Fruit fly (Drosophila melanogaster) whole organism, wandering third instar larva: ENCODE measurements around the gene Rpn1.
A peak's percentile ranks its signal among the peaks of the same experiment; 100 is the strongest.

Source experiments
- Abd-B ChIP-seq: fragments of >200 bp; optimal IDR thresholded peaks from 2 replicates; lab custom pipeline; 2017; ENCODE audit warnings: missing biosample characterization, missing genetic modification characterization
- CG32264 ChIP-seq: fragments of 200-800 bp; sonication (Bioruptor generic); optimal IDR thresholded peaks from 2 replicates; lab custom pipeline; 2016; ENCODE audit warnings: missing biosample characterization, missing genetic modification characterization
- CG9705 ChIP-seq: fragments of 200-800 bp; sonication (Bioruptor generic); optimal IDR thresholded peaks from 2 replicates; lab custom pipeline; 2018; ENCODE audit warnings: missing biosample characterization, mild to moderate bottlenecking, missing genetic modification characterization
- CrebA ChIP-seq: fragments of 200-800 bp; sonication (Bioruptor generic); optimal IDR thresholded peaks from 2 replicates; lab custom pipeline; 2016; ENCODE audit warnings: missing biosample characterization, mild to moderate bottlenecking, missing genetic modification characterization, borderline replicate concordance
- Dfd ChIP-seq: fragments of >200 bp; optimal IDR thresholded peaks from 2 replicates; lab custom pipeline; 2017; ENCODE audit warnings: missing biosample characterization, missing genetic modification characterization
- Dif ChIP-seq: fragments of 200-275, 200-300 bp; sonication (Bioruptor generic); optimal IDR thresholded peaks from 2 replicates; lab custom pipeline; 2018; ENCODE audit warnings: missing biosample characterization, missing genetic modification characterization; ENCODE audit not compliant: partially characterized antibody
- HLH106 ChIP-seq: fragments of 200-800 bp; optimal IDR thresholded peaks from 3 replicates; lab custom pipeline; 2019; ENCODE audit warnings: missing biosample characterization, mild to moderate bottlenecking, missing genetic modification characterization, moderate library complexity
- Hnf4 ChIP-seq: fragments of 200-800 bp; sonication (Bioruptor generic); optimal IDR thresholded peaks from 2 replicates; lab custom pipeline; 2016; ENCODE audit warnings: missing biosample characterization, mild to moderate bottlenecking, missing genetic modification characterization
- Hr78 ChIP-seq: fragments of >200 bp; optimal IDR thresholded peaks from 2 replicates; lab custom pipeline; 2017; ENCODE audit warnings: missing biosample characterization, missing genetic modification characterization
- Hr83 ChIP-seq: fragments of 200-300 bp; sonication (Bioruptor generic); optimal IDR thresholded peaks from 2 replicates; lab custom pipeline; 2016; ENCODE audit warnings: missing biosample characterization, mild to moderate bottlenecking, missing genetic modification characterization, moderate library complexity; ENCODE audit not compliant: poor library complexity, severe bottlenecking
- Jra ChIP-seq: sonication (Bioruptor generic); optimal IDR thresholded peaks from 2 replicates; lab custom pipeline; 2016; ENCODE audit warnings: missing biosample characterization, missing genetic modification characterization
- Mio ChIP-seq: sonication (Bioruptor generic); optimal IDR thresholded peaks from 2 replicates; lab custom pipeline; 2016; ENCODE audit warnings: missing biosample characterization, missing genetic modification characterization
- Myc ChIP-seq: fragments of >200 bp; optimal IDR thresholded peaks from 2 replicates; lab custom pipeline; 2017
- N ChIP-seq: fragments of >200 bp; optimal IDR thresholded peaks from 2 replicates; lab custom pipeline; 2018; ENCODE audit warnings: missing biosample characterization, missing external identifiers, missing genetic modification characterization
- OdsH ChIP-seq: fragments of 200-800 bp; sonication (Bioruptor generic); optimal IDR thresholded peaks from 2 replicates; lab custom pipeline; 2016; ENCODE audit warnings: missing biosample characterization, mild to moderate bottlenecking, missing genetic modification characterization
- Rel ChIP-seq, 2 experiments: fragments of 200-800 bp; sonication (Bioruptor generic) in 1 of 2; optimal IDR thresholded peaks; 2 replicates in 1 of 2; 3 replicates in 1 of 2; lab custom pipeline; 2016 to 2019; ENCODE audit warnings: mild to moderate bottlenecking in 2 of 2, missing biosample characterization in 2 of 2, missing genetic modification characterization in 2 of 2, moderate library complexity in 1 of 2
- Sp1 ChIP-seq: fragments of 200-800 bp; sonication (Bioruptor generic); optimal IDR thresholded peaks from 3 replicates; lab custom pipeline; 2019; ENCODE audit warnings: missing biosample characterization, mild to moderate bottlenecking, missing genetic modification characterization, moderate library complexity
- Vsx2 ChIP-seq: fragments of 200-300, 225-300 bp; sonication (Bioruptor generic); optimal IDR thresholded peaks from 2 replicates; lab custom pipeline; 2018; ENCODE audit warnings: missing biosample characterization, missing genetic modification characterization; ENCODE audit not compliant: partially characterized antibody
- br ChIP-seq: fragments of 200-800 bp; sonication (Bioruptor generic); optimal IDR thresholded peaks from 2 replicates; lab custom pipeline; 2016; ENCODE audit warnings: missing biosample characterization, missing genetic modification characterization
- dmrt93B ChIP-seq: fragments of 200-800 bp; sonication (Bioruptor generic); optimal IDR thresholded peaks from 2 replicates; lab custom pipeline; 2018; ENCODE audit warnings: missing biosample characterization, mild to moderate bottlenecking, missing genetic modification characterization
- dsf ChIP-seq: sonication (Bioruptor generic); optimal IDR thresholded peaks from 2 replicates; lab custom pipeline; 2016; ENCODE audit warnings: missing biosample characterization, missing genetic modification characterization, borderline replicate concordance
- ey ChIP-seq: fragments of 200-800 bp; sonication (Bioruptor generic); optimal IDR thresholded peaks from 2 replicates; lab custom pipeline; 2016; ENCODE audit warnings: missing biosample characterization, missing genetic modification characterization
- foxo ChIP-seq, 2 experiments: fragments of 200-800 bp; sonication (Bioruptor generic); optimal IDR thresholded peaks; 2 replicates in 1 of 2; 3 replicates in 1 of 2; lab custom pipeline; 2016 to 2017; ENCODE audit warnings: missing biosample characterization in 2 of 2, missing genetic modification characterization in 2 of 2
- fru ChIP-seq: fragments of 200-800 bp; sonication (Bioruptor generic); optimal IDR thresholded peaks from 3 replicates; lab custom pipeline; 2016; ENCODE audit warnings: missing biosample characterization, mild to moderate bottlenecking, missing genetic modification characterization
- h ChIP-seq: fragments of 200-800 bp; sonication (Bioruptor generic); optimal IDR thresholded peaks from 3 replicates; lab custom pipeline; 2016; ENCODE audit warnings: missing biosample characterization, mild to moderate bottlenecking, missing genetic modification characterization
- jim ChIP-seq: fragments of 175-275, 200-325 bp; sonication (Bioruptor generic); optimal IDR thresholded peaks from 2 replicates; lab custom pipeline; 2016; ENCODE audit warnings: missing biosample characterization, mild to moderate bottlenecking, missing genetic modification characterization
- pan ChIP-seq: fragments of >200 bp; optimal IDR thresholded peaks from 2 replicates; lab custom pipeline; 2017
- psq ChIP-seq: fragments of 200-800 bp; sonication (Bioruptor generic); optimal IDR thresholded peaks from 3 replicates; lab custom pipeline; 2017; ENCODE audit warnings: missing biosample characterization, mild to moderate bottlenecking, missing genetic modification characterization, moderate library complexity
- rgr ChIP-seq: fragments of 200-800 bp; sonication (Bioruptor generic); optimal IDR thresholded peaks from 3 replicates; lab custom pipeline; 2016; ENCODE audit warnings: missing biosample characterization, mild to moderate bottlenecking, missing genetic modification characterization
- sage ChIP-seq: fragments of 200-800 bp; sonication (Bioruptor generic); optimal IDR thresholded peaks from 2 replicates; lab custom pipeline; 2016; ENCODE audit warnings: missing biosample characterization, mild to moderate bottlenecking, missing genetic modification characterization
- sv ChIP-seq: fragments of 200-800 bp; sonication (Bioruptor generic); optimal IDR thresholded peaks from 3 replicates; lab custom pipeline; 2016; ENCODE audit warnings: missing biosample characterization, missing genetic modification characterization
- tai ChIP-seq: sonication (Bioruptor generic); optimal IDR thresholded peaks from 2 replicates; lab custom pipeline; 2016; ENCODE audit warnings: missing biosample characterization, missing genetic modification characterization
- woc ChIP-seq: sonication (Bioruptor generic); optimal IDR thresholded peaks from 2 replicates; lab custom pipeline; 2016; ENCODE audit warnings: missing biosample characterization, mild to moderate bottlenecking, missing genetic modification characterization

The Rpn1 gene

DNA sequence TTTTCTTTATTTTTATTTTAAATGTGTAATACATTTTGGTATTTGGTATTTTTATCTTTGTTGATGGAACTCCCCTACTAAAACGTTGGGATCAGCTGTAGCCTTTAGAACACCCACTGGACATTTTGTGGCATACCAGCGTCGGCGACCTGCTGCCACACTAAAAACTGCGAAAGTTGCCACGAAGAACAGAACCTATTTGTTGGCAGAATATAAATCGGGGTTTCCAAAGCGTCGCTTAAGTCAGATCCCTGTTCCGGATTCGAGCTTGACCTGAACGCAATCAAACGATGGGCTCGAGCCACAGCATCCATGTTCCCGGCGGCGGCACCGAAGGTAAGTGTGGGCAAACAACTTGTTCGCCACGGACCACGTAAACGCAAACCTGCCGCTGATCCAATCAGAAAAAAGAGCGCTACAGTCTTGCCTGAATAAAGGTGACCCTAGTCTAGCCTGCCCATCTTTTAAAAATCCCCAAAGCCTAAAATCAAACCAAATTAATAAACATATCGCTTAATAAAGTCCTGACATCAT is 10.0 kb downstream of the Rpn1 start, which contains the start of gene Grasp65:
TSS of gene Grasp65 (plus strand) at position 173 of the 534 bp plus-strand sequence.
- TF ChIP-seq Sp1 (GFP tag; lab: Kevin White, UChicago) (peak; percentile 53), Abd-B (no peak), Hr83 (GFP tag; lab: Kevin White, UChicago) (no peak), N (GFP tag; lab: Kevin White, UChicago) (no peak), Rel (GFP tag; optimal IDR thresholded peaks at IDR 0.05; lab: Kevin White, UChicago) (no peak), Rel (tag; optimal IDR thresholded peaks at IDR 0.05; lab: Kevin White, UChicago) (peak; percentile 84)

DNA sequence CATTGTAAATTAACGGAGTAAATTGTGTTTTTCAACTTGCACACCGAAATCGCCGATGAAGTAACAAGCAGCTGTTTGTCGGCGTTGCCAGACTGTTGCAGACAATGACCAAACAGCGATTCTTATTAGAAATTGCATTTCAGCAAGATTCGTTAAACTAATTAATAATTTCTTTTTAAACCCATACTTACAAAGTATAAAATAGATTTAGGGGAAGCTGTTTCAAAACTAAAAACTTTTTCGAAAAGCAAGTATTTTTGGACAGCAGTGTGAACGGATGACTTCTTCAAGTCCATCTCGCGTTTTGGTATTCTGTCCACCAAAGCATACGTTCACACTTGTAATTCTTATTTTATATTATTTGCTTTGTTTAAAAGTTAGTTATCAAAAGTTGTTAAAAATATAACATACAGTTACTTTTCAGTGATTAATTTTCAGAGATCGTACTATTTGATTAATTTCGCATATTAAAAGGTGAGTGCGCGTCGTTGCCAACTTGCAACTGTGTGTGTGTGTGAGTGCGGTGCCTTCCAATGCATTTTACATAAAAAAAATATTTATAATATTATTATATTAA is 13.7 kb downstream of the Rpn1 start, which contains the start of the genes CG8004 and RhoGDI:
TSS of gene CG8004 (minus strand) at position 74 of the 577 bp plus-strand sequence.
TSS of gene RhoGDI (plus strand) at position 309 of the 577 bp plus-strand sequence.
- TF ChIP-seq pan (lab: Kevin White, UChicago) (no peak), rgr (GFP tag; lab: Kevin White, UChicago) (peak; percentile 62), CG9705 (GFP tag; lab: Kevin White, UChicago) (peak; percentile 42), ey (peak; percentile 70), h (GFP tag; lab: Kevin White, UChicago) (peak; percentile 69), Hr83 (GFP tag; lab: Kevin White, UChicago) (peak; percentile 44), Hnf4 (GFP tag; lab: Kevin White, UChicago) (peak; percentile 79), HLH106 (tag; lab: Kevin White, UChicago) (peak; percentile 58), Mio (no peak), psq (peak; percentile 23), foxo (GFP tag; optimal IDR thresholded peaks at IDR 0.05; lab: Kevin White, UChicago) (peak in 1 of 2 experiments; percentile 75), woc (GFP tag; lab: Kevin White, UChicago) (peak; percentile 12), Jra (GFP tag; lab: Kevin White, UChicago) (no peak), OdsH (peak; percentile 45), Dfd (no peak), fru (GFP tag; lab: Kevin White, UChicago) (peak; percentile 84), Hr78 (GFP tag; lab: Kevin White, UChicago) (no peak), sage (no peak), br (GFP tag; lab: Kevin White, UChicago) (peak; percentile 12), dmrt93B (GFP tag; lab: Kevin White, UChicago) (no peak), tai (no peak), CrebA (GFP tag; lab: Kevin White, UChicago) (no peak), Rel (GFP tag; optimal IDR thresholded peaks at IDR 0.05; lab: Kevin White, UChicago) (no peak), Rel (tag; optimal IDR thresholded peaks at IDR 0.05; lab: Kevin White, UChicago) (peak; percentile 36), CG32264 (GFP tag; lab: Kevin White, UChicago) (peak; percentile 52), Sp1 (GFP tag; lab: Kevin White, UChicago) (peak; percentile 28), sv (GFP tag; lab: Kevin White, UChicago) (peak; percentile 78)

DNA sequence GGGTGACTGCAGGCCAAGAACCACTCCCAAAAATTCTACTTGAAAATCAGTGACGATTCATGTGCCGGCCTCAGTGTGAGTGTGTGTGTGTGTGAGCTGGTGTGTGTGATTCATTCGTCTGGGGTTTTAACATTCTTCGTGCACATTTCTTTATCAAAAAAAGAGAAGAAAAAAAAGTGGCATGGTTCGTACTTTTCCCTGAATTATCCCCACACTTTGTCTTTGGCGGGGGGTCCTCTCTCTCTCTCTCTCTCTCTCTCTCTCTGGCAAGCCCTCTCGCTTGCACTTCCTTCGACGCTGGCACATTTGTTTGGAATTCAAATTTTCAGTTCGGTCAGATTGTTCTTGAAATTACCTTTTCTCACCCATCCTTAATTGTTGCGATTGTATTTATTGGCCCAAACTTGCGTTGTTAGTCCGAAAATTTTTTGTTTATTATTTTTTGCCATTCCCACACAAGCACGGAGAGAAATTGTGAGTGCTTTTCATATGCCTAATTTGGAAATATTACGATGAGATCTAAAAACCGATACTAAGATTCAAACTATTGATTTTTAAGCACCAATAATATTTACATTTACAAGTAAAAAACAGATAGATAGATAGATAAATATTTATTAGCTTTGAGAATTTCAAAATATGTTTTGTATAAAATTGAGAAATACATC is 14.3 kb downstream of the Rpn1 start:
- TF ChIP-seq Dfd (peak; percentile 18), psq (peak; percentile 23), dmrt93B (GFP tag; lab: Kevin White, UChicago) (no peak), CG32264 (GFP tag; lab: Kevin White, UChicago) (no peak), woc (GFP tag; lab: Kevin White, UChicago) (peak; percentile 42), Rel (GFP tag; optimal IDR thresholded peaks at IDR 0.05; lab: Kevin White, UChicago) (no peak), Rel (tag; optimal IDR thresholded peaks at IDR 0.05; lab: Kevin White, UChicago) (peak; percentile 84), ey (peak; percentile 10), OdsH (peak; percentile 20), Vsx2 (GFP tag; lab: Kevin White, UChicago) (no peak), Abd-B (no peak), Hr83 (GFP tag; lab: Kevin White, UChicago) (no peak), fru (GFP tag; lab: Kevin White, UChicago) (peak; percentile 7), rgr (GFP tag; lab: Kevin White, UChicago) (peak; percentile 35), Sp1 (GFP tag; lab: Kevin White, UChicago) (no peak), h (GFP tag; lab: Kevin White, UChicago) (peak; percentile 39), Dif (GFP tag; lab: Kevin White, UChicago) (peak; percentile 47), sage (no peak), dsf (no peak), sv (GFP tag; lab: Kevin White, UChicago) (no peak), jim (GFP tag; lab: Kevin White, UChicago) (peak; percentile 20), Myc (no peak), CrebA (GFP tag; lab: Kevin White, UChicago) (no peak), CG9705 (GFP tag; lab: Kevin White, UChicago) (no peak), Hnf4 (GFP tag; lab: Kevin White, UChicago) (no peak), HLH106 (tag; lab: Kevin White, UChicago) (peak; percentile 35), foxo (GFP tag; optimal IDR thresholded peaks at IDR 0.05; lab: Kevin White, UChicago) (peak in 1 of 2 experiments; percentile 45)
